Worm (Caenorhabditis elegans) whole organism, midembryonic: ENCODE measurements around the gene ttr-24.
A peak's percentile ranks its signal among the peaks of the same experiment; 100 is the strongest.

ENCODE experiments used
- T22C8.4 ChIP-seq: fragments of 200-800 bp; sonication (Bioruptor generic); IDR thresholded peaks from 2 replicates; pipeline ENCODE4 v1.3.6; 2022; ENCODE audit warnings: missing genetic modification characterization, missing compliant biosample characterization
- cog-1 ChIP-seq: sonication (generic microtip); optimal IDR thresholded peaks from 2 replicates; lab custom pipeline; 2016; ENCODE audit warnings: missing genetic modification characterization, missing compliant biosample characterization
- klf-2 ChIP-seq: fragments of 200-800 bp; sonication (Bioruptor generic); conservative IDR thresholded peaks from 2 replicates; pipeline ENCODE4 v1.3.6; 2022; ENCODE audit warnings: missing genetic modification reagents, missing genetic modification characterization, missing compliant biosample characterization
- ref-1 ChIP-seq: fragments of 200-800 bp; sonication (Bioruptor generic); conservative IDR thresholded peaks from 2 replicates; pipeline ENCODE4 v1.3.6; 2022; ENCODE audit warnings: missing genetic modification reagents, missing genetic modification characterization, missing compliant biosample characterization
- ztf-29 ChIP-seq: fragments of 200-800 bp; sonication (Bioruptor generic); IDR thresholded peaks from 2 replicates; pipeline ENCODE4 v1.3.6; 2022; ENCODE audit warnings: missing genetic modification reagents, missing genetic modification characterization, missing compliant biosample characterization

DNA sequence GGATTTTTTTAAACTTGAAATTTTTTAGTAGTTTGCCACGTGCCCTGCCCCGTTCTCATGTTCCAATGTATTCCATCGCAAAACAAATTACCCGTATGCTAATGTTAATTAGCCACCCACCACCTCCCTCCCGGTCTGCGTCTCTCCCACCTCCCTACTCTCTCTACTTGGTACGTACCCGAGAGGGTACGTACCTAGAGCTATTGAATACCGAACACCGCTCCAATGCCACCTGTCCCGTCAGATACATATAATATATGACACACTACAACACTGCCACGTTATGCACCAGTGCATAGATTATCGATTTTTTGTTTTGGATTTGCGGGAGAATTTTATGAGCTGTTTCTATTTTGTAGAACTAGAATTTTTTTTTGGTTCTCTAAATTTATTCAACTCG, 33.1 kb upstream of the ttr-24 start:
- TF ChIP-seq cog-1 (tag; lab: Kevin White, UChicago) (peak; percentile 71), klf-2 (GFP tag; lab: Robert Waterston, UW) (no peak), T22C8.4 (GFP tag; lab: Robert Waterston, UW) (peak; percentile 78), ref-1 (GFP tag; lab: Robert Waterston, UW) (no peak), ztf-29 (GFP tag; lab: Robert Waterston, UW) (no peak)
